Worm (Caenorhabditis elegans) whole organism, late embryonic: ENCODE data around the gene nspb-2.
A peak's percentile ranks its signal among the peaks of the same experiment; 100 is the strongest.

Source experiments
- ama-1 ChIP-seq: fragments of 150-350 bp; optimal IDR thresholded peaks from 2 replicates; lab custom pipeline; 2014
- ceh-18 ChIP-seq: sonication (generic microtip); optimal IDR thresholded peaks from 2 replicates; lab custom pipeline; 2016; ENCODE audit warnings: missing genetic modification characterization, missing compliant biosample characterization
- ceh-34 ChIP-seq: sonication (generic microtip); optimal IDR thresholded peaks from 2 replicates; lab custom pipeline; 2016; ENCODE audit warnings: mild to moderate bottlenecking, missing genetic modification characterization, missing compliant biosample characterization
- ceh-45 ChIP-seq: fragments of 200-800 bp; sonication (Bioruptor generic); IDR thresholded peaks from 2 replicates; pipeline ENCODE4 v1.3.6; 2022; ENCODE audit warnings: missing genetic modification reagents, missing genetic modification characterization, missing compliant biosample characterization
- ceh-9 ChIP-seq: sonication (generic microtip); optimal IDR thresholded peaks from 2 replicates; lab custom pipeline; 2016; ENCODE audit warnings: mild to moderate bottlenecking, missing genetic modification characterization, inconsistent platforms, missing compliant biosample characterization
- fkh-10 ChIP-seq: fragments of 150-350 bp; optimal IDR thresholded peaks from 2 replicates; lab custom pipeline; 2014; ENCODE audit warnings: missing biosample characterization, missing genetic modification reagents, missing genetic modification characterization
- lin-11 ChIP-seq: fragments of 200-800 bp; sonication (Bioruptor generic); optimal IDR thresholded peaks from 2 replicates; lab custom pipeline; 2018; ENCODE audit warnings: mild to moderate bottlenecking, missing genetic modification characterization, missing compliant biosample characterization
- nfya-1 ChIP-seq: sonication (generic microtip); optimal IDR thresholded peaks from 2 replicates; lab custom pipeline; 2017; ENCODE audit warnings: missing genetic modification characterization, mild to moderate bottlenecking, missing compliant biosample characterization, antibody characterized with exemption, moderate library complexity
- nhr-11 ChIP-seq: fragments of 150-350 bp; optimal IDR thresholded peaks from 2 replicates; lab custom pipeline; 2014; ENCODE audit warnings: missing biosample characterization, missing genetic modification characterization
- pros-1 ChIP-seq: fragments of 150-350 bp; optimal IDR thresholded peaks from 2 replicates; lab custom pipeline; 2014; ENCODE audit warnings: missing biosample characterization, missing genetic modification reagents, missing genetic modification characterization
- ttx-3 ChIP-seq: sonication (generic microtip); optimal IDR thresholded peaks from 2 replicates; lab custom pipeline; 2016; ENCODE audit warnings: missing genetic modification reagents, missing genetic modification characterization, missing compliant biosample characterization
- unc-55 ChIP-seq: sonication (generic microtip); optimal IDR thresholded peaks from 2 replicates; lab custom pipeline; 2017; ENCODE audit warnings: missing biosample characterization, missing genetic modification reagents, missing genetic modification characterization
- zip-5 ChIP-seq: sonication (generic microtip); optimal IDR thresholded peaks from 2 replicates; lab custom pipeline; 2016; ENCODE audit warnings: missing genetic modification characterization, missing compliant biosample characterization
- ztf-16 ChIP-seq: sonication (generic microtip); optimal IDR thresholded peaks from 2 replicates; lab custom pipeline; 2017; ENCODE audit warnings: missing genetic modification characterization, missing compliant biosample characterization

- TF ChIP-seq ttx-3 (no peak), nhr-11 (tag; lab: Kevin White, UChicago) (no peak), ceh-34 (tag; lab: Kevin White, UChicago) (no peak), ceh-18 (no peak), pros-1 (tag; lab: Kevin White, UChicago) (no peak), lin-11 (no peak), unc-55 (no peak), fkh-10 (GFP tag; lab: Kevin White, UChicago) (no peak), ztf-16 (no peak), nfya-1 (tag; lab: Kevin White, UChicago) (peak; percentile 26), zip-5 (no peak), ama-1 (lab: Kevin White, UChicago) (no peak), ceh-45 (no peak), ceh-9 (no peak)
Measured at ce11 chrIV:6548609-6549008, 42.9 kb upstream of the nspb-2 start, which contains the start of gene fan-1.
